Fruit fly (Drosophila melanogaster) whole organism, wandering third instar larva: ENCODE measurements around the gene sinah.

Source experiments
- Myc ChIP-seq: fragments of >200 bp; optimal IDR thresholded peaks from 2 replicates; lab custom pipeline; 2017
- Rel ChIP-seq, 2 experiments: fragments of 200-800 bp; sonication (Bioruptor generic) in 1 of 2; optimal IDR thresholded peaks; 2 replicates in 1 of 2; 3 replicates in 1 of 2; lab custom pipeline; 2016 to 2019; ENCODE audit warnings: mild to moderate bottlenecking in 2 of 2, missing biosample characterization in 2 of 2, missing genetic modification characterization in 2 of 2, moderate library complexity in 1 of 2
- br ChIP-seq: fragments of 200-800 bp; sonication (Bioruptor generic); optimal IDR thresholded peaks from 2 replicates; lab custom pipeline; 2016; ENCODE audit warnings: missing biosample characterization, missing genetic modification characterization
- lola ChIP-seq: fragments of >200 bp; optimal IDR thresholded peaks from 2 replicates; lab custom pipeline; 2017; ENCODE audit warnings: missing biosample characterization, missing genetic modification characterization
- rgr ChIP-seq: fragments of 200-800 bp; sonication (Bioruptor generic); optimal IDR thresholded peaks from 3 replicates; lab custom pipeline; 2016; ENCODE audit warnings: missing biosample characterization, mild to moderate bottlenecking, missing genetic modification characterization
- usp ChIP-seq: fragments of >200 bp; optimal IDR thresholded peaks from 2 replicates; lab custom pipeline; 2017; ENCODE audit warnings: missing biosample characterization, missing genetic modification characterization
- woc ChIP-seq: sonication (Bioruptor generic); optimal IDR thresholded peaks from 2 replicates; lab custom pipeline; 2016; ENCODE audit warnings: missing biosample characterization, mild to moderate bottlenecking, missing genetic modification characterization

DNA sequence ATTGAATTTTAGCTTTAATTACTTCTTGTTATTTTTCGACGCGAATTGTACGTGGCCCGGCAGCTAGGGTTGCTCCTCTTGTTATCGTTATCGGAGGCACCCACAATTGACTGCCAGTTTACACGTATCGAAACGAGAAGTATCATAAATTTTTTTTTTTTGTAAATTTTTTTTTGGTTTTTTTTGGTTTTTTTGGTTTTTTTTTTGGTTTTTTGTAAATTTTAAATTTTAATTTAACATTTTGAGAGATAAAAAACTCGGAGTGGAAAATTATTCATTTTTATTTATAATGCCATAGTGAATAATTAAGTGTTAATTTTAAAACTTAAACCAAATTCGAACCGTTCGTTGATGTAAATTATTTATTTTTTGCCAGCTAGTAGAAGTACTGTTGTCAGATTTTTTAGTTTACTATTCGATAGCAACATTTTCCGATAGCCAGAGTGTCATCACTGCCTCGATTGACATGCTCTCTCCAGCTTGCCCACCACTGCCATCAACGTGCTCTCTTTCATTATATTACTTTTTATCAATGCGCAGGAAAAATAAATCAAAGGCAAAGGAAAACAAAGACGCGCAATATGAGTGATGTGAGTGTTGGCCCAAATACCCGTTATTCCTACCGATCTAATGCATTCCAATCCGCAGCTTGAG is 13.8 kb upstream of the sinah start, which contains the start of the genes kud and Zcchc7:
- TF ChIP-seq Myc (lab: Kevin White, UChicago), result peak; percentile 81
- TF ChIP-seq usp (GFP tag; lab: Kevin White, UChicago), result no peak
- peak; percentile 91 for TF ChIP-seq woc (GFP tag; lab: Kevin White, UChicago)
- TF ChIP-seq Rel (GFP tag; optimal IDR thresholded peaks at IDR 0.05; lab: Kevin White, UChicago), result no peak
- no peak for TF ChIP-seq Rel (tag; optimal IDR thresholded peaks at IDR 0.05; lab: Kevin White, UChicago)
- TF ChIP-seq lola (GFP tag; lab: Kevin White, UChicago), result no peak
- no peak for TF ChIP-seq br
- TF ChIP-seq rgr (GFP tag; lab: Kevin White, UChicago), result peak; percentile 64
